Worm (Caenorhabditis elegans): ENCODE results near the gene R08C7.12.

R08C7.12 gene

DNA sequence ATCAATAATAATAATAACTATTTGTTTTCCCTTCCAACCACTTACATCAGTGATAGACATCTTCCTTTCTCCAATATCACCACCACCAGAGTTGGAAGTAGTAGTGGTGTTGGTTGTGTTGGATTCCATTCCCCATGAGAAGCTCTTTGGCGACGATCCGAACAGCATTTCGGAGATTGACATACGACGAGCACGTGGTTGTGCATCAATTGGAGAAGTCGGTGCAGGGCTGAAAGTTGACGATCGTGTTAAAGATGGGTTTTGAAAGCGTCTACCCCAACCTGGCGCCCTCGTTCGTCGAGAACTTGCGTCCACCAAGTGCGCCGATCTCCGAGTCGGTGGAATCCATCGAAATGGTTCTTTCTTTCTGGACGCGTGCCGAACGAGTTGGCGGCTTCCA, 19.5 kb downstream of the R08C7.12 start (continued):
- no peak for TF ChIP-seq hlh-11 (tag; optimal IDR thresholded peaks at IDR 0.05)

DNA sequence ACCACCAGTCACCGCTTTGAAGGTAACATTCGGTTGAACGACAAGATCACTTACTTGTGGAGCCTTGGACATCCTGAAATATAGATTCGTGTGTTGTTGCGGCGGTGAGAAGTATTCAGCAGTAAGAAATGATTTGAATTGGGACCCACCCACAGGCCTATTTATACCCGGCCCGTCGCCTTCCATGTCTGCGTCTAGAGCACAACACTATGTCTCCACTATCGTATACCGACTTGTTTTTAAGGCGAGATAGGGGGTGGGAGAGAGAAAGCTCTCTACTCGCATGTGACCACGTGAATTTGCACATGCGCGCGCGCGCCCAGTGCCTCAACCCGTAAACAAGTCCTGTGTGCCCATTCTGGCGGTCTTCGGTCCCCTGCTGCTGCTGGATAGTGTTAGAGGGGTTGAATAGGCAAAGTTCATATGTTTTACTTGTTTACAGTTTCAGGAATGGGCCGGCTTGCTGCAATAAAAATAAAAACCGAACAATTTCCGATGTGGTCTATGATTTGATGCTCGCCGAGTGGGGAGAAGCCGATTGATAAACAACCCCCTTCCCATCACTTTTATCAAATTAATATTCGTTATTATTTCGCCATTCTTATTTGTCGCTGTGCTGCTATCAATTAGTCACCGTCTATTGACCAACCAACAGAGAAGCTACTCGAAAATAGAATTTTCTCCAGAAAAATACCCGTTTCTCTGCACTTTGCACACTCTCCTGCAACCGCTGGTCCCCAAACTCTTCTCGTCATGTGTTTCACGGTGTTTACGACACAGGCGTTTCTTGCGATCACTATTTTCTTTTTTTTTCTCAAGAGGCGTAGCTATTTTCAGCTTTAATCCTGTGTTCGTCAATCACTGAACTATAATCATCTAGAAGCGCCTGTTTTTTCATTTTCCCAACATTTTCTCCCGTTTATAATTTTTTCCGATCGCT, 20.5 kb downstream of the R08C7.12 start:
- no peak for TF ChIP-seq zag-1 (tag; optimal IDR thresholded peaks at IDR 0.05)
- TF ChIP-seq rbr-2 (tag; optimal IDR thresholded peaks at IDR 0.05), result peak; percentile 79
- peak; percentile 53 for TF ChIP-seq ceh-20 (GFP tag; IDR thresholded peaks at IDR 0.05)
- TF ChIP-seq ztf-11 (tag; optimal IDR thresholded peaks at IDR 0.05), result no peak
- no peak for TF ChIP-seq nhr-48 (tag; optimal IDR thresholded peaks at IDR 0.05)
- TF ChIP-seq daf-8 (GFP tag; IDR thresholded peaks at IDR 0.05), result no peak
- TF ChIP-seq lin-13 (GFP tag; optimal IDR thresholded peaks at IDR 0.05), result no peak
- no peak for TF ChIP-seq F10B5.3 (tag; optimal IDR thresholded peaks at IDR 0.05)
- peak; percentile 82 for TF ChIP-seq dmd-6 (GFP tag; IDR thresholded peaks at IDR 0.05)
- TF ChIP-seq F26F4.8 (GFP tag; conservative IDR thresholded peaks at IDR 0.05), result no peak
- no peak for TF ChIP-seq lin-15B (tag; optimal IDR thresholded peaks at IDR 0.05)
- TF ChIP-seq ceh-62 (tag; optimal IDR thresholded peaks at IDR 0.05), result no peak
- peak; percentile 65 for TF ChIP-seq tra-1 (GFP tag; IDR thresholded peaks at IDR 0.05)
- peak; percentile 86 for TF ChIP-seq hlh-11 (tag; optimal IDR thresholded peaks at IDR 0.05)
- TF ChIP-seq daf-12 (tag; optimal IDR thresholded peaks at IDR 0.05), result no peak
- no peak; the same call in 1 of the 2 replicates for TF ChIP-seq mdt-29 (GFP tag; IDR thresholded peaks at IDR 0.05)
- no peak for TF ChIP-seq nhr-237 (tag; optimal IDR thresholded peaks at IDR 0.05)
- TF ChIP-seq fkh-10 (GFP tag; optimal IDR thresholded peaks at IDR 0.05), result peak; percentile 83
- no peak for TF ChIP-seq gei-8 (GFP tag; optimal IDR thresholded peaks at IDR 0.05)
- peak; percentile 25 for TF ChIP-seq dpl-1 (GFP tag; optimal IDR thresholded peaks at IDR 0.05)
- TF ChIP-seq skn-1 (tag; optimal IDR thresholded peaks at IDR 0.05), result no peak
- no peak for TF ChIP-seq vab-7 (GFP tag; IDR thresholded peaks at IDR 0.05)
- peak; percentile 51 for TF ChIP-seq nhr-102 (tag; optimal IDR thresholded peaks at IDR 0.05)
- TF ChIP-seq pha-4 (GFP tag; IDR thresholded peaks at IDR 0.05), result peak; percentile 56
- TF ChIP-seq pha-4 (tag; optimal IDR thresholded peaks at IDR 0.05), result peak; percentile 12
- TF ChIP-seq dmd-8 (GFP tag; IDR thresholded peaks at IDR 0.05), result no peak
- peak; percentile 60 for TF ChIP-seq hmg-1.1 (GFP tag; IDR thresholded peaks at IDR 0.05)
- 0 out of 2 replicates have a peak, but pooled peaks have one; percentile 12 for TF ChIP-seq lin-29 (GFP tag; IDR thresholded peaks at IDR 0.05)
- no peak for TF ChIP-seq lir-3 (tag; optimal IDR thresholded peaks at IDR 0.05)
- TF ChIP-seq nhr-28 (tag; optimal IDR thresholded peaks at IDR 0.05), result peak; percentile 13
- no peak for TF ChIP-seq zip-2 (tag; optimal IDR thresholded peaks at IDR 0.05)
- TF ChIP-seq mxl-3 (GFP tag; optimal IDR thresholded peaks at IDR 0.05), result peak; percentile 80
- TF ChIP-seq cey-2 (tag; optimal IDR thresholded peaks at IDR 0.05; ENCODE audit: borderline replicate concordance, insufficient read depth), result no peak
- TF ChIP-seq madf-5 (GFP tag; IDR thresholded peaks at IDR 0.05), result 0 out of 4 replicates have a peak, but pooled peaks of 1 of the 2 experiments have one; percentile 35
- peak; percentile 65 for TF ChIP-seq zfp-3 (GFP tag; conservative IDR thresholded peaks at IDR 0.05)
- TF ChIP-seq nhr-10 (tag; optimal IDR thresholded peaks at IDR 0.05), result no peak
- peak; percentile 20; the same call in 1 of the 2 replicates for TF ChIP-seq Y105C5A.15 (GFP tag; IDR thresholded peaks at IDR 0.05)
- TF ChIP-seq daf-16 (GFP tag; optimal IDR thresholded peaks at IDR 0.05), result peak in 1 of 2 experiments; percentile 38
- TF ChIP-seq daf-16 (tag; optimal IDR thresholded peaks at IDR 0.05), result peak; percentile 98
- no peak; the same call in 1 of the 2 replicates for TF ChIP-seq daf-19 (GFP tag; conservative IDR thresholded peaks at IDR 0.05)
- TF ChIP-seq jun-1 (tag; optimal IDR thresholded peaks at IDR 0.05), result no peak
- TF ChIP-seq aha-1 (tag), result peak; percentile 96
- TF ChIP-seq unc-62 (GFP tag; optimal IDR thresholded peaks at IDR 0.05 in 1 of 2), result peak in 1 of 2 experiments; percentile 67
- TF ChIP-seq unc-62 (tag; optimal IDR thresholded peaks at IDR 0.05), result no peak
- TF ChIP-seq zip-11 (GFP tag; IDR thresholded peaks at IDR 0.05), result no peak
- no peak for TF ChIP-seq Y75B8A.6 (GFP tag; IDR thresholded peaks at IDR 0.05)
- TF ChIP-seq F37D6.2 (tag; optimal IDR thresholded peaks at IDR 0.05), result peak; percentile 18
- no peak for TF ChIP-seq Y48G9A.11 (GFP tag; IDR thresholded peaks at IDR 0.05)

Measured in whole organism, L4 larva.